Worm (Caenorhabditis elegans) whole organism, L2 larva: ENCODE data around the gene C50D2.1.

Experiments used
- C34F6.9 ChIP-seq: fragments of 150-350 bp; optimal IDR thresholded peaks from 2 replicates; lab custom pipeline; 2014; ENCODE audit warnings: missing biosample characterization, missing genetic modification characterization
- F13H6.1 ChIP-seq: sonication (generic microtip); optimal IDR thresholded peaks from 2 replicates; lab custom pipeline; 2016; ENCODE audit warnings: missing genetic modification characterization, missing compliant biosample characterization
- alr-1 ChIP-seq: fragments of 150-350 bp; optimal IDR thresholded peaks from 2 replicates; lab custom pipeline; 2014; ENCODE audit warnings: missing biosample characterization, missing genetic modification characterization
- blmp-1 ChIP-seq: sonication (generic microtip); optimal IDR thresholded peaks from 2 replicates; lab custom pipeline; 2017; ENCODE audit warnings: missing genetic modification characterization, mild to moderate bottlenecking, missing compliant biosample characterization, antibody characterized with exemption, moderate library complexity; ENCODE audit not compliant: insufficient read depth
- ceh-82 ChIP-seq: fragments of 150-350 bp; optimal IDR thresholded peaks from 2 replicates; lab custom pipeline; 2014; ENCODE audit warnings: missing biosample characterization, missing genetic modification characterization
- crh-2 ChIP-seq: sonication (generic microtip); optimal IDR thresholded peaks from 2 replicates; lab custom pipeline; 2017; ENCODE audit warnings: missing biosample characterization, missing genetic modification characterization
- egl-27 ChIP-seq: sonication (generic microtip); optimal IDR thresholded peaks from 3 replicates; lab custom pipeline; 2017; ENCODE audit warnings: missing biosample characterization, missing genetic modification reagents, missing genetic modification characterization
- elt-1 ChIP-seq: fragments of 150-350 bp; optimal IDR thresholded peaks from 2 replicates; lab custom pipeline; 2014; ENCODE audit warnings: missing biosample characterization, missing genetic modification characterization
- elt-3 ChIP-seq: sonication (generic microtip); optimal IDR thresholded peaks from 2 replicates; lab custom pipeline; 2017; ENCODE audit warnings: missing biosample characterization, missing genetic modification characterization
- fos-1 ChIP-seq: fragments of 150-350 bp; optimal IDR thresholded peaks from 2 replicates; lab custom pipeline; 2014; ENCODE audit warnings: missing biosample characterization, missing genetic modification characterization
- gmeb-1 ChIP-seq: fragments of 150-350 bp; optimal IDR thresholded peaks from 2 replicates; lab custom pipeline; 2014; ENCODE audit warnings: missing biosample characterization, missing genetic modification characterization
- lin-11 ChIP-seq: fragments of 150-350 bp; sonication (generic microtip); optimal IDR thresholded peaks from 2 replicates; lab custom pipeline; 2014; ENCODE audit warnings: missing biosample characterization, missing genetic modification characterization, inconsistent platforms, mixed read lengths
- lin-13 ChIP-seq: fragments of 150-350 bp; optimal IDR thresholded peaks from 2 replicates; lab custom pipeline; 2014; ENCODE audit warnings: missing biosample characterization, missing genetic modification reagents, missing genetic modification characterization
- lin-39 ChIP-seq: fragments of 150-350 bp; optimal IDR thresholded peaks from 2 replicates; lab custom pipeline; 2014; ENCODE audit warnings: missing biosample characterization, missing genetic modification reagents, missing genetic modification characterization
- lsy-2 ChIP-seq, 2 experiments: fragments of 150-350 bp in 1 of 2; sonication (generic microtip) in 1 of 2; optimal IDR thresholded peaks; 2 replicates each; lab custom pipeline; 2014 to 2017; ENCODE audit warnings: missing biosample characterization in 2 of 2, missing genetic modification characterization in 2 of 2
- mab-5 ChIP-seq: fragments of 150-350 bp; optimal IDR thresholded peaks from 2 replicates; lab custom pipeline; 2014; ENCODE audit warnings: missing biosample characterization, missing genetic modification characterization
- mbf-1 ChIP-seq: sonication (generic microtip); optimal IDR thresholded peaks from 2 replicates; lab custom pipeline; 2017; ENCODE audit warnings: missing biosample characterization, missing genetic modification characterization
- mdl-1 ChIP-seq, 2 experiments: fragments of 150-350 bp in 1 of 2; sonication (generic microtip) in 1 of 2; optimal IDR thresholded peaks; 2 replicates each; lab custom pipeline; 2017; ENCODE audit warnings: missing biosample characterization in 2 of 2, missing genetic modification characterization in 2 of 2
- nhr-129 ChIP-seq: fragments of 150-350 bp; optimal IDR thresholded peaks from 2 replicates; lab custom pipeline; 2014; ENCODE audit warnings: missing biosample characterization, missing genetic modification characterization
- nhr-21 ChIP-seq: fragments of 150-350 bp; optimal IDR thresholded peaks from 2 replicates; lab custom pipeline; 2014; ENCODE audit warnings: missing biosample characterization, missing genetic modification characterization
- nhr-237 ChIP-seq: fragments of 150-350 bp; optimal IDR thresholded peaks from 2 replicates; lab custom pipeline; 2014; ENCODE audit warnings: missing biosample characterization, missing genetic modification characterization
- nhr-25 ChIP-seq: fragments of 150-350 bp; sonication (generic microtip); optimal IDR thresholded peaks from 3 replicates; lab custom pipeline; 2014; ENCODE audit warnings: missing biosample characterization, missing genetic modification characterization
- nhr-77 ChIP-seq: fragments of 150-350 bp; optimal IDR thresholded peaks from 2 replicates; lab custom pipeline; 2014; ENCODE audit warnings: missing biosample characterization, missing genetic modification characterization
- peb-1 ChIP-seq: fragments of 150-350 bp; optimal IDR thresholded peaks from 2 replicates; lab custom pipeline; 2014; ENCODE audit warnings: missing biosample characterization, missing genetic modification characterization
- sma-3 ChIP-seq: sonication (generic microtip); optimal IDR thresholded peaks from 2 replicates; lab custom pipeline; 2016; ENCODE audit warnings: missing genetic modification reagents, missing genetic modification characterization, missing compliant biosample characterization
- sma-9 ChIP-seq, 2 experiments: fragments of 150-350 bp in 1 of 2; sonication (generic microtip) in 1 of 2; optimal IDR thresholded peaks; 2 replicates each; lab custom pipeline; 2014 to 2016; ENCODE audit warnings: missing genetic modification characterization in 2 of 2, mild to moderate bottlenecking in 1 of 2, missing biosample characterization in 1 of 2, missing compliant biosample characterization in 1 of 2, missing genetic modification reagents in 1 of 2, moderate library complexity in 1 of 2
- unc-39 ChIP-seq: fragments of 150-350 bp; optimal IDR thresholded peaks from 2 replicates; lab custom pipeline; 2014; ENCODE audit warnings: missing biosample characterization, missing genetic modification characterization
- unc-55 ChIP-seq: fragments of 150-350 bp; sonication (generic microtip); optimal IDR thresholded peaks from 3 replicates; lab custom pipeline; 2014; ENCODE audit warnings: missing biosample characterization, missing genetic modification reagents, missing genetic modification characterization
- unc-62 ChIP-seq: fragments of 150-350 bp; optimal IDR thresholded peaks from 2 replicates; lab custom pipeline; 2014; ENCODE audit warnings: missing biosample characterization, missing genetic modification reagents, missing genetic modification characterization

C50D2.1 gene

ce11 chrII:160561-161123 lies 49.3 kb downstream of the C50D2.1 start:
- TF ChIP-seq mdl-1 (tag; optimal IDR thresholded peaks at IDR 0.05; lab: Kevin White, UChicago): no peak
- TF ChIP-seq lsy-2 (tag; optimal IDR thresholded peaks at IDR 0.05; lab: Kevin White, UChicago): peak in 1 of 2 experiments; percentile 26
- TF ChIP-seq elt-1: no peak
- no peak for TF ChIP-seq unc-39 (tag; lab: Kevin White, UChicago)
- TF ChIP-seq nhr-77: no peak
- no peak for TF ChIP-seq fos-1 (tag; lab: Kevin White, UChicago)
- TF ChIP-seq elt-3 (tag; lab: Kevin White, UChicago): no peak
- TF ChIP-seq alr-1 (tag; lab: Kevin White, UChicago): no peak
- peak; percentile 29 for TF ChIP-seq sma-9 (GFP tag; optimal IDR thresholded peaks at IDR 0.05; lab: Kevin White, UChicago)
- TF ChIP-seq sma-9 (tag; optimal IDR thresholded peaks at IDR 0.05; lab: Kevin White, UChicago): no peak
- TF ChIP-seq ceh-82 (tag; lab: Kevin White, UChicago): no peak
- TF ChIP-seq mab-5: no peak
- peak; percentile 14 for TF ChIP-seq lin-11 (tag; lab: Kevin White, UChicago)
- TF ChIP-seq nhr-237 (tag; lab: Kevin White, UChicago): no peak

ce11 chrII:161275-161674 lies 49.9 kb downstream of the C50D2.1 start:
- TF ChIP-seq nhr-129 (tag; lab: Kevin White, UChicago): peak; percentile 64
- peak in 1 of 2 experiments; percentile 36 for TF ChIP-seq lsy-2 (tag; optimal IDR thresholded peaks at IDR 0.05; lab: Kevin White, UChicago)
- TF ChIP-seq F13H6.1 (tag; lab: Kevin White, UChicago): peak; percentile 78
- no peak for TF ChIP-seq nhr-25
- TF ChIP-seq sma-9 (GFP tag; optimal IDR thresholded peaks at IDR 0.05; lab: Kevin White, UChicago): peak; percentile 46
- TF ChIP-seq sma-9 (tag; optimal IDR thresholded peaks at IDR 0.05; lab: Kevin White, UChicago): no peak

ce11 chrII:162182-162581 lies 50.8 kb downstream of the C50D2.1 start, which contains the start of gene etr-1:
TSS of gene etr-1 (plus strand) at chrII:162374.
- TF ChIP-seq unc-39 (tag; lab: Kevin White, UChicago) (no peak), sma-3 (GFP tag; lab: Kevin White, UChicago) (peak; percentile 49), mbf-1 (tag; lab: Kevin White, UChicago) (no peak), peb-1 (tag; lab: Kevin White, UChicago) (no peak), alr-1 (tag; lab: Kevin White, UChicago) (no peak), lsy-2 (tag; optimal IDR thresholded peaks at IDR 0.05; lab: Kevin White, UChicago) (peak in 1 of 2 experiments; percentile 10), nhr-21 (peak; percentile 56), mab-5 (no peak), crh-2 (tag; lab: Kevin White, UChicago) (peak; percentile 61), lin-13 (GFP tag; lab: Kevin White, UChicago) (no peak), C34F6.9 (tag; lab: Kevin White, UChicago) (no peak), gmeb-1 (tag; lab: Kevin White, UChicago) (peak; percentile 16), blmp-1 (tag; lab: Kevin White, UChicago) (peak; percentile 70), F13H6.1 (tag; lab: Kevin White, UChicago) (peak; percentile 47), fos-1 (tag; lab: Kevin White, UChicago) (peak; percentile 99), sma-9 (GFP tag; optimal IDR thresholded peaks at IDR 0.05; lab: Kevin White, UChicago) (peak; percentile 67), sma-9 (tag; optimal IDR thresholded peaks at IDR 0.05; lab: Kevin White, UChicago) (no peak), lin-11 (tag; lab: Kevin White, UChicago) (no peak), nhr-129 (tag; lab: Kevin White, UChicago) (no peak), lin-39 (tag; lab: Kevin White, UChicago) (no peak), egl-27 (peak; percentile 10)
- TF ChIP-seq, all 48 proteins: peak for 10

ce11 chrII:163229-163628 lies 51.9 kb downstream of the C50D2.1 start:
- TF ChIP-seq unc-55 (GFP tag; lab: Kevin White, UChicago): no peak
- TF ChIP-seq ceh-82 (tag; lab: Kevin White, UChicago): no peak
- no peak for TF ChIP-seq egl-27
- TF ChIP-seq unc-62: no peak
- TF ChIP-seq nhr-237 (tag; lab: Kevin White, UChicago): no peak
